Fruit fly (Drosophila melanogaster): ENCODE results near the gene CG44194.

The CG44194 gene

dm6 chr3R:12981334-12982166, 16.0 kb downstream of the CG44194 start (continued):
- TF ChIP-seq HLH4C (GFP tag; IDR thresholded peaks at IDR 0.05; ENCODE audit: partially characterized antibody) (no peak), D19B (GFP tag; optimal IDR thresholded peaks at IDR 0.05) (peak; percentile 19), H15 (GFP tag; IDR thresholded peaks at IDR 0.05) (no peak), CG12299 (tag; optimal IDR thresholded peaks at IDR 0.05) (peak; percentile 46), ewg (GFP tag; optimal IDR thresholded peaks at IDR 0.05) (peak; percentile 43), Optix (GFP tag; IDR thresholded peaks at IDR 0.05) (no peak), CG16863 (GFP tag; optimal IDR thresholded peaks at IDR 0.05) (peak; percentile 9), Ssrp (tag; optimal IDR thresholded peaks at IDR 0.05) (peak; percentile 50), CG7928 (GFP tag; optimal IDR thresholded peaks at IDR 0.05) (no peak), sc (optimal IDR thresholded peaks at IDR 0.05) (no peak), sc (GFP tag; optimal IDR thresholded peaks at IDR 0.05) (no peak), CG34376 (GFP tag; optimal IDR thresholded peaks at IDR 0.05) (no peak), NC2β (GFP tag; optimal IDR thresholded peaks at IDR 0.05) (no peak), Atf6 (GFP tag; IDR thresholded peaks at IDR 0.05) (no peak; the same call in 1 of the 2 replicates), Oaz (GFP tag; IDR thresholded peaks at IDR 0.05) (0 out of 2 replicates have a peak, but pooled peaks have one; percentile 14), CG17912 (GFP tag; optimal IDR thresholded peaks at IDR 0.05) (no peak), CG6765 (GFP tag; optimal IDR thresholded peaks at IDR 0.05) (peak; percentile 53), CG14860 (GFP tag; IDR thresholded peaks at IDR 0.05; ENCODE audit: partially characterized antibody) (no peak), CG15601 (tag; optimal IDR thresholded peaks at IDR 0.05) (no peak), vfl (GFP tag; optimal IDR thresholded peaks at IDR 0.05) (no peak), wdn (GFP tag; IDR thresholded peaks at IDR 0.05) (no peak; the same call in 1 of the 2 replicates), tna (GFP tag; IDR thresholded peaks at IDR 0.05; ENCODE audit: partially characterized antibody) (no peak), dati (GFP tag; IDR thresholded peaks at IDR 0.05) (no peak), Hey (tag; optimal IDR thresholded peaks at IDR 0.05) (no peak), pros (GFP tag; optimal IDR thresholded peaks at IDR 0.05) (no peak), az2 (GFP tag; optimal IDR thresholded peaks at IDR 0.05) (peak; percentile 64), CkIIα-i1 (GFP tag; IDR thresholded peaks at IDR 0.05) (no peak), CG10462 (GFP tag; optimal IDR thresholded peaks at IDR 0.05) (peak; percentile 19), CG5180 (GFP tag; optimal IDR thresholded peaks at IDR 0.05) (peak; percentile 54), Sry-δ (GFP tag; optimal IDR thresholded peaks at IDR 0.05) (no peak), CG6689 (GFP tag; IDR thresholded peaks at IDR 0.05) (peak; percentile 64; the same call in 1 of the 2 replicates), zen2 (GFP tag; IDR thresholded peaks at IDR 0.05; ENCODE audit: partially characterized antibody) (no peak), pnt (GFP tag; optimal IDR thresholded peaks at IDR 0.05) (no peak), CG1529 (GFP tag; optimal IDR thresholded peaks at IDR 0.05) (peak; percentile 23), CG1647 (GFP tag; optimal IDR thresholded peaks at IDR 0.05) (peak; percentile 11), Kr (GFP tag; optimal IDR thresholded peaks at IDR 0.05) (no peak), CG15479 (GFP tag; optimal IDR thresholded peaks at IDR 0.05) (no peak), tgo (GFP tag; IDR thresholded peaks at IDR 0.05) (peak; percentile 57; the same call in 1 of the 3 replicates), MBD-R2 (GFP tag; IDR thresholded peaks at IDR 0.05) (no peak; the same call in 1 of the 2 replicates), CG9437 (GFP tag; optimal IDR thresholded peaks at IDR 0.05) (peak; percentile 63), CG12659 (GFP tag; optimal IDR thresholded peaks at IDR 0.05) (peak; percentile 41), CG1832 (GFP tag; optimal IDR thresholded peaks at IDR 0.05) (no peak), chinmo (GFP tag; IDR thresholded peaks at IDR 0.05; ENCODE audit: partially characterized antibody) (peak; percentile 70; the same call in 1 of the 4 replicates), ci (GFP tag; IDR thresholded peaks at IDR 0.05) (peak; percentile 39; the same call in 1 of the 3 replicates), lilli (GFP tag; optimal IDR thresholded peaks at IDR 0.05) (peak; percentile 5), CG8388 (GFP tag; optimal IDR thresholded peaks at IDR 0.05) (peak; percentile 61), H2.0 (GFP tag; IDR thresholded peaks at IDR 0.05) (peak; percentile 57; the same call in 1 of the 2 replicates), eve (GFP tag; optimal IDR thresholded peaks at IDR 0.05) (no peak), Taf1 (GFP tag; IDR thresholded peaks at IDR 0.05) (no peak)

All from whole organism, embryonic.